Fruit fly (Drosophila melanogaster) whole organism, embryonic: ENCODE measurements around the gene Plap.

Source experiments
- Awh ChIP-seq: fragments of 200-800 bp; sonication (Bioruptor generic); IDR thresholded peaks from 2 replicates; pipeline ENCODE4, ENCODE4 v1.3.6; 2022; ENCODE audit warnings: missing biosample characterization, missing genetic modification characterization
- BEAF-32 ChIP-seq: fragments of 200-800 bp; sonication (Bioruptor generic); optimal IDR thresholded peaks from 3 replicates; lab custom pipeline; 2017; ENCODE audit warnings: missing biosample characterization, missing genetic modification characterization, mild to moderate bottlenecking, moderate library complexity, missing genetic modification reagents
- CG10147 ChIP-seq: fragments of 200-800 bp; sonication (Bioruptor generic); optimal IDR thresholded peaks from 2 replicates; lab custom pipeline; 2019; ENCODE audit warnings: missing biosample characterization, mild to moderate bottlenecking, missing genetic modification characterization, moderate library complexity
- CG10462 ChIP-seq: fragments of 200-800 bp; sonication (Bioruptor generic); optimal IDR thresholded peaks from 2 replicates; lab custom pipeline; 2016; ENCODE audit warnings: missing biosample characterization, missing genetic modification characterization
- CG10959 ChIP-seq: fragments of 200-800 bp; sonication (Bioruptor generic); IDR thresholded peaks from 2 replicates; pipeline ENCODE4 v1.3.6; 2022; ENCODE audit warnings: missing biosample characterization, missing genetic modification characterization
- CG12155 ChIP-seq: fragments of 200-800 bp; sonication (Bioruptor generic); optimal IDR thresholded peaks from 3 replicates; lab custom pipeline; 2016; ENCODE audit warnings: missing biosample characterization, missing genetic modification characterization
- CG13775 ChIP-seq: fragments of 200-800 bp; sonication (Bioruptor generic); optimal IDR thresholded peaks from 3 replicates; lab custom pipeline; 2017; ENCODE audit warnings: missing biosample characterization, mild to moderate bottlenecking, missing genetic modification characterization
- CG15073 ChIP-seq: fragments of 200-800 bp; sonication (Bioruptor generic); optimal IDR thresholded peaks from 2 replicates; lab custom pipeline; 2016; ENCODE audit warnings: missing biosample characterization, missing genetic modification characterization
- CG15479 ChIP-seq: fragments of 200-800 bp; sonication (Bioruptor generic); optimal IDR thresholded peaks from 3 replicates; lab custom pipeline; 2019; ENCODE audit warnings: missing biosample characterization, mild to moderate bottlenecking, missing genetic modification characterization, moderate library complexity
- CG1602 ChIP-seq: fragments of 200-800 bp; sonication (Bioruptor generic); optimal IDR thresholded peaks from 3 replicates; lab custom pipeline; 2016; ENCODE audit warnings: missing biosample characterization, missing genetic modification characterization
- CG17328 ChIP-seq: fragments of 200-800 bp; sonication (Bioruptor generic); IDR thresholded peaks from 2 replicates; pipeline ENCODE4 v1.3.6; 2022; ENCODE audit warnings: missing biosample characterization, missing genetic modification characterization
- CG17568 ChIP-seq: fragments of 200-800 bp; sonication (Bioruptor generic); optimal IDR thresholded peaks from 2 replicates; lab custom pipeline; 2018; ENCODE audit warnings: missing biosample characterization, mild to moderate bottlenecking, missing genetic modification characterization, moderate library complexity
- CG18011 ChIP-seq: fragments of 200-800 bp; sonication (Bioruptor generic); optimal IDR thresholded peaks from 2 replicates; lab custom pipeline; 2017; ENCODE audit warnings: missing biosample characterization, missing genetic modification characterization, mild to moderate bottlenecking, moderate library complexity, missing genotype
- CG30431 ChIP-seq: fragments of 200-800 bp; sonication (Bioruptor generic); optimal IDR thresholded peaks from 2 replicates; lab custom pipeline; 2017; ENCODE audit warnings: missing biosample characterization, missing genetic modification characterization
- CG32772 ChIP-seq: fragments of 200-800 bp; sonication (Bioruptor generic); IDR thresholded peaks from 2 replicates; pipeline ENCODE4 v1.3.6; 2022; ENCODE audit warnings: missing biosample characterization, missing genetic modification characterization
- CG6175 ChIP-seq: fragments of 200-800 bp; sonication (Bioruptor generic); IDR thresholded peaks from 3 replicates; pipeline ENCODE4 v1.3.6; 2022; ENCODE audit warnings: missing biosample characterization, missing genetic modification characterization
- CG6254 ChIP-seq: fragments of 200-800 bp; sonication (Bioruptor generic); optimal IDR thresholded peaks from 3 replicates; lab custom pipeline; 2017; ENCODE audit warnings: mild to moderate bottlenecking, missing biosample characterization, missing genetic modification reagents, missing genetic modification characterization
- CG6765 ChIP-seq: fragments of 200-800 bp; sonication (Bioruptor generic); optimal IDR thresholded peaks from 3 replicates; lab custom pipeline; 2017; ENCODE audit warnings: missing biosample characterization, mild to moderate bottlenecking, missing genetic modification characterization
- CG7357 ChIP-seq: fragments of 200-800 bp; sonication (Bioruptor generic); IDR thresholded peaks from 3 replicates; pipeline ENCODE4 v1.3.6; 2022; ENCODE audit warnings: missing biosample characterization, missing genetic modification characterization
- CG9817 ChIP-seq: fragments of 200-800 bp; sonication (Bioruptor generic); optimal IDR thresholded peaks from 2 replicates; lab custom pipeline; 2018; ENCODE audit warnings: missing biosample characterization, mild to moderate bottlenecking, missing genetic modification characterization, moderate library complexity
- CHES-1-like ChIP-seq: fragments of 200-800 bp; sonication (Bioruptor generic); optimal IDR thresholded peaks from 2 replicates; lab custom pipeline; 2016; ENCODE audit warnings: missing biosample characterization, missing genetic modification characterization
- ERR ChIP-seq: fragments of 200-800 bp; sonication (Bioruptor generic); optimal IDR thresholded peaks from 2 replicates; lab custom pipeline; 2016; ENCODE audit warnings: missing biosample characterization, missing genetic modification characterization
- Fer2 ChIP-seq: fragments of 200-800 bp; sonication (Bioruptor generic); optimal IDR thresholded peaks from 2 replicates; lab custom pipeline; 2018; ENCODE audit warnings: missing biosample characterization, mild to moderate bottlenecking, missing genetic modification characterization, moderate library complexity
- H15 ChIP-seq: fragments of 200-800 bp; sonication (Bioruptor generic); IDR thresholded peaks from 3 replicates; pipeline ENCODE4 v1.3.6; 2022; ENCODE audit warnings: missing biosample characterization, missing genetic modification characterization
- HLH3B ChIP-seq: fragments of 200-800 bp; sonication (Bioruptor generic); IDR thresholded peaks from 2 replicates; pipeline ENCODE4 v1.3.6; 2022; ENCODE audit warnings: missing biosample characterization, missing genetic modification characterization
- MESR4 ChIP-seq: fragments of 200-800 bp; sonication (Bioruptor generic); optimal IDR thresholded peaks from 2 replicates; lab custom pipeline; 2018; ENCODE audit warnings: missing biosample characterization, mild to moderate bottlenecking, missing genetic modification characterization, moderate library complexity
- Nf-YB ChIP-seq: fragments of 200-800 bp; sonication (Bioruptor generic); optimal IDR thresholded peaks from 3 replicates; lab custom pipeline; 2019; ENCODE audit warnings: missing biosample characterization, mild to moderate bottlenecking, missing genetic modification characterization, moderate library complexity
- Nf-YC ChIP-seq: fragments of 200-800 bp; optimal IDR thresholded peaks from 3 replicates; lab custom pipeline; 2019; ENCODE audit warnings: missing biosample characterization, mild to moderate bottlenecking, missing genetic modification characterization, moderate library complexity
- Oli ChIP-seq: fragments of 200-800 bp; sonication (Bioruptor generic); optimal IDR thresholded peaks from 2 replicates; lab custom pipeline; 2018; ENCODE audit warnings: missing biosample characterization, mild to moderate bottlenecking, missing genetic modification characterization, moderate library complexity
- Sry-δ ChIP-seq: fragments of 200-800 bp; sonication (Bioruptor generic); optimal IDR thresholded peaks from 2 replicates; lab custom pipeline; 2016; ENCODE audit warnings: missing biosample characterization, missing genetic modification characterization
- ara ChIP-seq: fragments of 200-800 bp; sonication (Bioruptor generic); IDR thresholded peaks from 2 replicates; pipeline ENCODE4 v1.3.6; 2022; ENCODE audit warnings: missing biosample characterization, missing genetic modification characterization
- crp ChIP-seq, 2 experiments: fragments of 200-800 bp; sonication (Bioruptor generic); optimal IDR thresholded peaks; 2 replicates in 1 of 2; 3 replicates in 1 of 2; lab custom pipeline; 2017; ENCODE audit warnings: missing biosample characterization in 2 of 2, missing genetic modification characterization in 2 of 2, mild to moderate bottlenecking in 1 of 2, moderate library complexity in 1 of 2
- esg ChIP-seq: fragments of 200-800 bp; sonication (Bioruptor generic); conservative IDR thresholded peaks from 2 replicates; pipeline ENCODE4 v1.3.6; 2022; ENCODE audit warnings: missing biosample characterization, missing genetic modification characterization
- gfzf ChIP-seq: fragments of 200-800 bp; sonication (Bioruptor generic); optimal IDR thresholded peaks from 2 replicates; lab custom pipeline; 2016; ENCODE audit warnings: missing biosample characterization, mild to moderate bottlenecking, missing genetic modification characterization, moderate library complexity
- hbn ChIP-seq: fragments of 200-800 bp; sonication (Bioruptor generic); IDR thresholded peaks from 2 replicates; pipeline ENCODE4 v1.3.6; 2022; ENCODE audit warnings: missing biosample characterization, missing genetic modification characterization; ENCODE audit not compliant: partially characterized antibody
- kni ChIP-seq: fragments of 200-800 bp; sonication (Bioruptor generic); optimal IDR thresholded peaks from 3 replicates; lab custom pipeline; 2017; ENCODE audit warnings: mild to moderate bottlenecking, missing biosample characterization, missing genetic modification reagents, missing genetic modification characterization
- lab ChIP-seq: fragments of 200-800 bp; sonication (Bioruptor generic); optimal IDR thresholded peaks from 3 replicates; lab custom pipeline; 2017; ENCODE audit warnings: missing biosample characterization, missing genetic modification characterization, mild to moderate bottlenecking, moderate library complexity, missing genetic modification reagents
- nmo ChIP-seq: fragments of 200-800 bp; sonication (Bioruptor generic); optimal IDR thresholded peaks from 2 replicates; lab custom pipeline; 2018; ENCODE audit warnings: missing biosample characterization, mild to moderate bottlenecking, missing genetic modification characterization, moderate library complexity
- pho ChIP-seq: fragments of 200-800 bp; sonication (Bioruptor generic); optimal IDR thresholded peaks from 2 replicates; lab custom pipeline; 2016; ENCODE audit warnings: missing biosample characterization, missing genetic modification characterization
- pita ChIP-seq: fragments of 200-800 bp; sonication (Bioruptor generic); optimal IDR thresholded peaks from 2 replicates; lab custom pipeline; 2017; ENCODE audit warnings: missing biosample characterization, mild to moderate bottlenecking, missing genetic modification characterization
- pros ChIP-seq: fragments of 200-800 bp; sonication (Bioruptor generic); optimal IDR thresholded peaks from 3 replicates; lab custom pipeline; 2019; ENCODE audit warnings: missing biosample characterization, mild to moderate bottlenecking, missing genetic modification characterization, moderate library complexity
- schlank ChIP-seq: fragments of 200-800 bp; sonication (Bioruptor generic); optimal IDR thresholded peaks from 2 replicates; lab custom pipeline; 2018; ENCODE audit warnings: missing biosample characterization, mild to moderate bottlenecking, missing genetic modification characterization
- sd ChIP-seq: fragments of 200-800 bp; sonication (Bioruptor generic); optimal IDR thresholded peaks from 3 replicates; lab custom pipeline; 2018; ENCODE audit warnings: missing biosample characterization, mild to moderate bottlenecking, missing genetic modification characterization, moderate library complexity
- shn ChIP-seq: fragments of 200-800 bp; sonication (Bioruptor generic); optimal IDR thresholded peaks from 3 replicates; lab custom pipeline; 2016; ENCODE audit warnings: missing biosample characterization, missing genetic modification characterization
- stwl ChIP-seq: fragments of 200-800 bp; sonication (Bioruptor generic); optimal IDR thresholded peaks from 3 replicates; lab custom pipeline; 2018; ENCODE audit warnings: missing biosample characterization, mild to moderate bottlenecking, missing genetic modification characterization, moderate library complexity
- tll ChIP-seq, 2 experiments: fragments of 200-800 bp in 1 of 2; fragments of >200 bp in 1 of 2; sonication (Bioruptor generic) in 1 of 2; optimal IDR thresholded peaks; 2 replicates each; lab custom pipeline; 2017 to 2019; ENCODE audit warnings: missing biosample characterization in 2 of 2, missing genetic modification characterization in 2 of 2, mild to moderate bottlenecking in 1 of 2, moderate library complexity in 1 of 2
- unc-4 ChIP-seq: fragments of 200-800 bp; sonication (Bioruptor generic); IDR thresholded peaks from 2 replicates; pipeline ENCODE4 v1.3.6; 2022; ENCODE audit warnings: missing biosample characterization, missing genetic modification characterization; ENCODE audit not compliant: partially characterized antibody

Plap gene

dm6 chr2L:1185642-1186497 is 15.7 kb upstream of the Plap start, which contains the start of gene CG5001 (continued):
- TF ChIP-seq CG10462 (GFP tag; lab: Kevin White, UChicago) (peak; percentile 50), CG30431 (peak; percentile 39), CG9817 (peak; percentile 79), CG7357 (0 out of 3 replicates have a peak, but pooled peaks have one; percentile 37), nmo (GFP tag; lab: Kevin White, UChicago) (peak; percentile 87), CG6175 (GFP tag; lab: Robert Waterston, UW) (peak; percentile 100), MESR4 (no peak), Oli (tag; lab: Kevin White, UChicago) (peak; percentile 83), Nf-YC (tag; lab: Kevin White, UChicago) (peak; percentile 82), CG10959 (GFP tag; lab: Robert Waterston, UW) (0 out of 2 replicates have a peak, but pooled peaks have one; percentile 39), lab (GFP tag; lab: Kevin White, UChicago) (peak; percentile 94), CG15073 (GFP tag; lab: Kevin White, UChicago) (no peak), crp (GFP tag; optimal IDR thresholded peaks at IDR 0.05; lab: Kevin White, UChicago) (peak in 1 of 2 experiments; percentile 30), CG32772 (GFP tag; lab: Robert Waterston, UW) (peak; percentile 82), CG6254 (GFP tag; lab: Kevin White, UChicago) (peak; percentile 66), esg (GFP tag; lab: Robert Waterston, UW) (peak; percentile 74), pita (GFP tag; lab: Kevin White, UChicago) (no peak), hbn (GFP tag; lab: Robert Waterston, UW) (no peak), Nf-YB (GFP tag; lab: Kevin White, UChicago) (peak; percentile 60), CG13775 (GFP tag; lab: Kevin White, UChicago) (peak; percentile 61), shn (GFP tag; lab: Kevin White, UChicago) (peak; percentile 53), tll (GFP tag; optimal IDR thresholded peaks at IDR 0.05; lab: Kevin White, UChicago) (no peak), CG17568 (no peak), CG15479 (GFP tag; lab: Kevin White, UChicago) (no peak), HLH3B (GFP tag; lab: Robert Waterston, UW) (peak; percentile 89), pros (GFP tag; lab: Kevin White, UChicago) (no peak), unc-4 (GFP tag; lab: Robert Waterston, UW) (peak; percentile 47; the same call in 1 of the 2 replicates), H15 (GFP tag; lab: Robert Waterston, UW) (peak; percentile 83), kni (GFP tag; lab: Kevin White, UChicago) (peak; percentile 54), CG6765 (peak; percentile 80), Awh (GFP tag; lab: Robert Waterston, UW) (peak; percentile 94), pho (GFP tag; lab: Kevin White, UChicago) (peak; percentile 69), CG17328 (GFP tag; lab: Robert Waterston, UW) (peak; percentile 86), Fer2 (tag; lab: Kevin White, UChicago) (peak; percentile 82), CHES-1-like (peak; percentile 68), CG10147 (peak; percentile 80), stwl (tag; lab: Kevin White, UChicago) (peak; percentile 23), schlank (peak; percentile 25), Sry-δ (GFP tag; lab: Kevin White, UChicago) (peak; percentile 15), CG12155 (GFP tag; lab: Kevin White, UChicago) (peak; percentile 83), BEAF-32 (GFP tag; lab: Kevin White, UChicago) (no peak), ara (GFP tag; lab: Robert Waterston, UW) (peak; percentile 76), gfzf (GFP tag; lab: Kevin White, UChicago) (no peak), CG1602 (GFP tag; lab: Kevin White, UChicago) (peak; percentile 73), ERR (peak; percentile 50), sd (peak; percentile 25), CG18011 (GFP tag; lab: Kevin White, UChicago) (peak; percentile 57)
